Worm (Caenorhabditis elegans): Measurements from ENCODE around the gene ule-4.
"Not testable (repeated sequence)": the region's sequence is repeated elsewhere in the genome, so short reads cannot be mapped to it uniquely, and the experiment has no call there.

The ule-4 gene

ce11 chrIV:13652023-13652422, 4.6 kb upstream of the ule-4 start, which contains the start of gene Y45F10C.6:
Gene Y45F10C.6 (plus strand): TSS chrIV:13652323.
- not testable (repeated sequence) for TF ChIP-seq ref-1 (GFP tag; conservative IDR thresholded peaks at IDR 0.05); ztf-23 (GFP tag; IDR thresholded peaks at IDR 0.05); flt-1 (GFP tag; IDR thresholded peaks at IDR 0.05)

ce11 chrIV:13651411-13651810, 4.0 kb upstream of the ule-4 start, which contains the start of gene C08F11.12:
Gene C08F11.12 (minus strand): TSS chrIV:13651511.
- not testable (repeated sequence) for TF ChIP-seq med-1 (GFP tag; optimal IDR thresholded peaks at IDR 0.05; ENCODE audit: insufficient read depth); flt-1 (GFP tag; IDR thresholded peaks at IDR 0.05); tab-1 (GFP tag; IDR thresholded peaks at IDR 0.05)

ce11 chrIV:13650238-13650637, 2.8 kb upstream of the ule-4 start, which contains the start of gene C08F11.17:
Gene C08F11.17 (minus strand): TSS chrIV:13650338.
- TF ChIP-seq cog-1 (tag; optimal IDR thresholded peaks at IDR 0.05) (no peak), T22C8.4 (GFP tag; IDR thresholded peaks at IDR 0.05) (no peak), tab-1 (GFP tag; IDR thresholded peaks at IDR 0.05) (no peak), ztf-23 (GFP tag; IDR thresholded peaks at IDR 0.05) (no peak), klf-2 (GFP tag; conservative IDR thresholded peaks at IDR 0.05) (no peak), ref-1 (GFP tag; conservative IDR thresholded peaks at IDR 0.05) (no peak), ztf-29 (GFP tag; IDR thresholded peaks at IDR 0.05) (no peak), flt-1 (GFP tag; IDR thresholded peaks at IDR 0.05) (no peak), med-1 (GFP tag; optimal IDR thresholded peaks at IDR 0.05; ENCODE audit: insufficient read depth) (no peak)

ce11 chrIV:13649126-13649525, 1.7 kb upstream of the ule-4 start, which contains the start of gene C08F11.10:
Gene C08F11.10 (minus strand): TSS chrIV:13649226.
- TF ChIP-seq T22C8.4 (GFP tag; IDR thresholded peaks at IDR 0.05) (no peak), med-1 (GFP tag; optimal IDR thresholded peaks at IDR 0.05; ENCODE audit: insufficient read depth) (no peak), tab-1 (GFP tag; IDR thresholded peaks at IDR 0.05) (no peak), ztf-29 (GFP tag; IDR thresholded peaks at IDR 0.05) (no peak), ztf-23 (GFP tag; IDR thresholded peaks at IDR 0.05) (no peak), klf-2 (GFP tag; conservative IDR thresholded peaks at IDR 0.05) (no peak), flt-1 (GFP tag; IDR thresholded peaks at IDR 0.05) (no peak), cog-1 (tag; optimal IDR thresholded peaks at IDR 0.05) (no peak), ref-1 (GFP tag; conservative IDR thresholded peaks at IDR 0.05) (no peak)

ce11 chrIV:13645823-13646222, 1.6 kb downstream of the ule-4 start, which contains the start of gene srz-29:
Gene srz-29 (minus strand): TSS chrIV:13645923.
- TF ChIP-seq T22C8.4 (GFP tag; IDR thresholded peaks at IDR 0.05), result no peak
- no peak for TF ChIP-seq ztf-23 (GFP tag; IDR thresholded peaks at IDR 0.05)
- no peak for TF ChIP-seq flt-1 (GFP tag; IDR thresholded peaks at IDR 0.05)

DNA sequence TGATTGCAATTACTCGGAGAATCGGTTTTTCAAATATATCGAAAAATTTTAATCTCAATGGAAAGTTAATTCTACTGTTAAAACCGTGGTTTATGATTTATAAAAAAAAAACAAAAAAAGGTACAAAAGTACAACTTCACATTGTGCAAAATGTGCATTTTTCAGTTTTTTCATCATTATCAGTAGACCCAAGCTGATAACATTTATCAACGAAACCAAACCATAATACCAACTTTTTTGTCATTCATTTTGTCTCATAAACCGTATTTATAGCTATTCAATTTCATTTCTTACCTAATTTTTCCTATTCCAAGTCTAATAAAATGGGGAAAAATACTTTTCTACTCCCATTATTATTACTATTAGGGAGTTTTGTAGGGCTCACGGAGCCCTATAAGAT, 8.4 kb downstream of the ule-4 start, which contains the start of gene ugt-22:
ugt-22 (plus strand) TSS at position 234 of the 400 bp plus-strand sequence.
- TF ChIP-seq tab-1 (GFP tag; IDR thresholded peaks at IDR 0.05) (no peak), med-1 (GFP tag; optimal IDR thresholded peaks at IDR 0.05; ENCODE audit: insufficient read depth) (no peak), ztf-23 (GFP tag; IDR thresholded peaks at IDR 0.05) (no peak), T22C8.4 (GFP tag; IDR thresholded peaks at IDR 0.05) (no peak), klf-2 (GFP tag; conservative IDR thresholded peaks at IDR 0.05) (no peak), cog-1 (tag; optimal IDR thresholded peaks at IDR 0.05) (no peak), ref-1 (GFP tag; conservative IDR thresholded peaks at IDR 0.05) (no peak), ztf-29 (GFP tag; IDR thresholded peaks at IDR 0.05) (no peak), flt-1 (GFP tag; IDR thresholded peaks at IDR 0.05) (no peak)

DNA sequence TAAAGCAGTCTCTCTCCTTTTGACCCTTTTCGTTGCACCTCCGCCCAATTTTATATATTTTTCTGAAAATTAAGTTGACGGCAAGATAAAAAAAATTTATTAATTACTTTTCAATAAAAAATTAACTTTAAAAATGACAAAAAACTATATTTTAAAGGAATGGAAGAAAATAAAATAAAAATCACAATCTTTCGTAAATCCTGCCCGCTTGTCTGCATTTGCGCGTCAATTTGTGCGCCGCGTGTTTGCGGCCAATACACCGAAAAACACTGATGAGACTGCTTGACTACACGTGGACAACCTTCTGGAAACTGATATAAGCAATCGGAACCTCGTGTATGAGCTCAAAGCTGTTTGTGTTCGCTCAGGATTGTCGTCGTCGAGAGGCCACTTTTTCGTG, 10.5 kb downstream of the ule-4 start, which contains the start of gene C08F11.7:
C08F11.7 (plus strand) TSS at position 301 of the 400 bp plus-strand sequence.
- TF ChIP-seq flt-1 (GFP tag; IDR thresholded peaks at IDR 0.05) (no peak), ref-1 (GFP tag; conservative IDR thresholded peaks at IDR 0.05) (no peak), med-1 (GFP tag; optimal IDR thresholded peaks at IDR 0.05; ENCODE audit: insufficient read depth) (no peak), ztf-29 (GFP tag; IDR thresholded peaks at IDR 0.05) (no peak), T22C8.4 (GFP tag; IDR thresholded peaks at IDR 0.05) (no peak), ztf-23 (GFP tag; IDR thresholded peaks at IDR 0.05) (no peak), tab-1 (GFP tag; IDR thresholded peaks at IDR 0.05) (no peak), cog-1 (tag; optimal IDR thresholded peaks at IDR 0.05) (no peak), klf-2 (GFP tag; conservative IDR thresholded peaks at IDR 0.05) (no peak)

DNA sequence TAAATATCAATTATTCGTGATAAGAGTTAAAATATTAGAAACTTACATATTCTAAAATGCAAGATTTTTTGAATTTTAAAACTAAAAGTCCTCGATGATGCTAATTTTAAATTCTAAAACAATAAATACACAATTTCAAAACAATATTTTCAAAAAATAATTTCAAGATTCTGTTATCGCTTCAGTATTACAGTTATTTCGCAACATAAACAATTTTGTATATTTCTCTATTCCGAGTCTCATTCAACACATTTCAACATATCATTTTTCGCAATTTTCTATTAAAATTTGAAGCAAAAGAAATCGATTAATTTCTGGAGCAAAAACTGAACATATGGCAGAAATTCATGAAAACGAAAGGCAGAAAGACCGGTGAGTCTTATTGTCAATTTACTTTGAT, 14.3 kb downstream of the ule-4 start, which contains the start of gene fbxa-98:
fbxa-98 (plus strand) TSS at position 243 of the 400 bp plus-strand sequence.
- TF ChIP-seq ref-1 (GFP tag; conservative IDR thresholded peaks at IDR 0.05) (no peak), tab-1 (GFP tag; IDR thresholded peaks at IDR 0.05) (no peak), klf-2 (GFP tag; conservative IDR thresholded peaks at IDR 0.05) (no peak), cog-1 (tag; optimal IDR thresholded peaks at IDR 0.05) (no peak), ztf-23 (GFP tag; IDR thresholded peaks at IDR 0.05) (no peak), flt-1 (GFP tag; IDR thresholded peaks at IDR 0.05) (no peak), med-1 (GFP tag; optimal IDR thresholded peaks at IDR 0.05; ENCODE audit: insufficient read depth) (no peak), T22C8.4 (GFP tag; IDR thresholded peaks at IDR 0.05) (no peak), ztf-29 (GFP tag; IDR thresholded peaks at IDR 0.05) (no peak)

ce11 chrIV:13632613-13633012, 14.8 kb downstream of the ule-4 start:
- no peak for TF ChIP-seq med-1 (GFP tag; optimal IDR thresholded peaks at IDR 0.05; ENCODE audit: insufficient read depth)
- TF ChIP-seq tab-1 (GFP tag; IDR thresholded peaks at IDR 0.05), result no peak
- no peak for TF ChIP-seq ref-1 (GFP tag; conservative IDR thresholded peaks at IDR 0.05)
- TF ChIP-seq flt-1 (GFP tag; IDR thresholded peaks at IDR 0.05), result no peak
- no peak for TF ChIP-seq cog-1 (tag; optimal IDR thresholded peaks at IDR 0.05)

DNA sequence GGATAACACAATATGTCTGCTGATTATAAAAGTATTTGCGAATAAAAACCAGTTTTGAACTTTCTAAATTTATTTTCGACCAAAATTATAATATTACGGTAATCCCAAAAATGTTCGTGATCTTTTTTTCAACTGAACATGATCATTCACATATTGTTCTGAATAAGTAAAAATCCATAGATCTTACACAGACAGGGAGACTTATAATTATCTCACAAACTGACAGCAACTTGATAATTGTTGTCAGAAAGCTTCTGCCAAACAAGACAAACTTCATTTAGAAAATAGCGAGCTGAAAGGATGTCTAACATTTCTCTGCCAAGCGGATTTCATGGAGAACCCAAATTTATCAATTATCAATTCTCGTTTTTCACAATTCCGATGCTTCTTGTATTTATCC, 21.0 kb downstream of the ule-4 start, which contains the start of gene sru-21:
sru-21 (plus strand) TSS at position 301 of the 400 bp plus-strand sequence.
- TF ChIP-seq ztf-29 (GFP tag; IDR thresholded peaks at IDR 0.05) (no peak), ref-1 (GFP tag; conservative IDR thresholded peaks at IDR 0.05) (no peak), cog-1 (tag; optimal IDR thresholded peaks at IDR 0.05) (no peak), T22C8.4 (GFP tag; IDR thresholded peaks at IDR 0.05) (no peak), flt-1 (GFP tag; IDR thresholded peaks at IDR 0.05) (no peak), med-1 (GFP tag; optimal IDR thresholded peaks at IDR 0.05; ENCODE audit: insufficient read depth) (no peak)
